Worm (Caenorhabditis elegans) whole organism, dauer: ENCODE data around the gene aakg-4.

Experiments
- unc-62 ChIP-seq: sonication (generic microtip); optimal IDR thresholded peaks from 2 replicates; lab custom pipeline; 2017; ENCODE audit warnings: missing biosample characterization, missing genetic modification reagents, missing genetic modification characterization

The aakg-4 gene

DNA sequence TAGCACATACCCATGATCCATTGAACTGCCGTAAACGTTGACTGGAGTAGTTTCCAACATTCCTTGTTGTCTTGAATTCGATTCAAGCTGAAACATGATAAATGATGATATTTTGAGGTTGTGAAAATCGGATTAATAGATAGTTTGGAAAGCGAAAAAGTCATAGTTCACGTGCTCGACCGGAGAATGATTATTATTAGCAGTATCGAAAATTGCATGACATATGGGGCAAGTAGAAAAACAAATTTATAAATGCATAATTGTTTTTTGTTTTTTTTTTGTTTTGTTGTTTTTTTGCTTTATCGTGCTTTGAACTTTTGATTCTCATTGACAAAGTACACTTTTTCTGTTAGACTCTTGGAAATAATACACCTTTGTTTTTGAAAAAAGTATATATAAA lies at the start of gene aakg-4:
Gene aakg-4 (minus strand): TSS at position 101 of the 400 bp plus-strand sequence.
- TF ChIP-seq unc-62 (GFP tag; lab: Kevin White, UChicago): no peak

DNA sequence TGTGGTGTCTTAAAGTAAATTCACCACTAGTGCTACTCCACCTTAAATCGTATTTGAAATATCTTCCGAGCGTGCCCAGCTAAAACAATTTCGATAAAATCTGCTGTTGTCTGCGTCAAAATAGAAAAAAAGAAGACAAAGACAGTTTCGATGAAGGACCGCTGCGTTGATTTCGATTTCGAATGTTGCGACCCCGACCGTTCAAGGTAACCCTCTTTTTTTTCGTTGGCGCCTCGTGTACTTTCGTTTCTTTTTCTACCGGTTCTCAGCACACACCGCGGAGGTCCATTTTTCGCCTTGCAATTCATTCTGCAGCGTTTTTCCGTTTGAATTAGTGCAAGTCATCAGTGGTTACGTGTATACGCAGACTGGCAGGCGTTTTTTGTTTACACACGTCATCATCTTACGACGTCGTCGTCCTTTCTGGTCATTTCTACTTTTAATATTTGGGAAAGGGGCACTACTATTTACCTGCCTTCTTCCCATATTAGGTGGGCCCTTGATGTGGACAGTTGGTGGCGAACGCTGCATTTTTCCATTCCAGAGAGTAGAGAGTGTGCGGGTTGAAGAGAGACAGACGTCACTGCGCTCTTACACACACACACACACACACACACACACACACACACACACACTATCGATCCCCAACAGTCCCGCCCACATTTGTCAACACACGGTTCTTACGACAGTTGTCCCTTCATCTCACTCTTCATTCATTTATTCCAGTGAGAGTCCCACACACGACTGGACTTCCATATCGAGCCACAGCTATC lies 49.1 kb upstream of the aakg-4 start:
- no peak for TF ChIP-seq unc-62 (GFP tag; lab: Kevin White, UChicago)

DNA sequence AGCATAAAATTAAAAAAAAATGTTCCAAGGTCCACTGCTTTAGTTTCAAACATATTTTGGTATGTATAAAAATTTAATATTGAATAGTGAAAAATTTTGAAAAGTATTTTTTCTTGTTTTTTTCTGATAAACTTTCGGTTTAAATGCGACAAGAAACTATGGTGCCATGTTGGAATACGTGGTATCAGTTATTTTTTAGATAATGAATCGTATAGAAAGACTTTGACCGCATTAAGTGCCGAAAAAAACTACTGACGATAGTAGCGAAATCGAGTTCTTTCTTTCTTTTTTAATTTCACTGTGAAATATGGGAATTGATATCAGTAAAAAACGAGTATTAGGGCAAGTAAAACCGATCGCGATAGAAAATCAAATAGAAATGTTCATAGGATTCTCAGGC lies 46.8 kb upstream of the aakg-4 start, which contains the start of gene T24D8.6:
Gene T24D8.6 (minus strand): TSS at position 101 of the 400 bp plus-strand sequence.
- TF ChIP-seq unc-62 (GFP tag; lab: Kevin White, UChicago): no peak

DNA sequence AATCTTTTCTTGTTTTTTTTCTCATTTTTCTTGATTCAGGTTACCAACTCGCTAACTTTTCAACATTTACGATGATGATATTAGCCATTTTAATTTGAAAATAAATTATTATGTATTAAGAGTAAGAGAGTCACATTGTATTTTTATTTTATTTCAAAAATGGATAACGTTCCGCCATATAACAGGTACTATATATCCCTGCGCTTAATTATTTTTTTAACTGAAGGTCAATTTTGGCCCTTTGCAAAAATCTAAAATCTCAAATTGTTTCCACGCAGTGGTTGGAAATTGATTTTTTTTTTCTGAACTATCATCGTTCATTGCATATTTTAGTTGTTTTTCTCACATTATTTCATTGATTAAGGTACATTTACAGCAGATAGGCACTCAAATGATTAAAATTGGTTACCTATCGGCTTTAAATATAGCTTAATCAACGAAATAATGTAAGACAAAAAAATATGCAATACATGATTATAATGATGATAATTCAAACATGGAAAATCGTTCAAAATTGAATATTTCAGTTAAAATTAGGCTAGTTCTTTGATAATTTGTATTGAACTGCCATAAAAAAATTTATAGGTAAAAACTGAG lies 45.7 kb upstream of the aakg-4 start:
- TF ChIP-seq unc-62 (GFP tag; lab: Kevin White, UChicago): no peak

DNA sequence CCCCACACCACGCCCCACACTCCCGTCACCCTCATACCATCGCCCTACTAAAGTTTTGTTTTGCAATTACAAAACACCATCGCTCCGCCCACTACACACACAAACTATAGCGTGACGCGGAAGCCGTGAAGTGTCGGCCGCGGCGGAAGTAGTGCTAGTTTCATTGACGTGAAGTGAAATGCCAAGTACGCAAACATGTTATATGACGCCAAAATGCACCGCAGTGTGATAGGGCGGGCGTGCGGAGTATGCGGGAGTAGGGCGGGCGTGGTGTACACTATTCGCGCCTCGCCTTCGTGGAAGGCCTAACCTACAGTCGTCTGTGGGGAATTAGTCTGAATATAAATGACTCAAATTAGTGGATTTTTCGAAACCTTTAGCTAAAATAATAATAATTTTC lies 43.7 kb upstream of the aakg-4 start:
- TF ChIP-seq unc-62 (GFP tag; lab: Kevin White, UChicago): no peak

DNA sequence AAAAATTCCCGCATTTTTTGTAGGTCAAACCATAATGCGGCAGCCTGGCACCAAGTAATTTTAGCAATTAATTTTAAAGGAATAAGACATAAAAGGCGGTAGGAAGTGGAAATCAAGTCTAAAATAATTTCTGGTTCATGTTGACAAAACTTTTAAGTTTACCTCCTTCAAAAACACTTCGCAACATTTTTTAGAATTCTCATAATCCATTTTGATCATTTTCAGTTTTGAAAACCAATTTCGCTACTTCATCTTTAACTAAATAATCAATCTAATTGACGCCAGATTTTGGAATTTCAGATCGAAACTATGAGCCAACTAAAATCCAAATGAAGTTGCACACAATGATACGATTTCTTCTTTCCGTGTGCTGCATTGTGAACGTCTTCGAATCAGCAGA lies 40.7 kb upstream of the aakg-4 start, which contains the start of gene lgc-40:
Gene lgc-40 (plus strand): TSS at position 301 of the 400 bp plus-strand sequence.
- TF ChIP-seq unc-62 (GFP tag; lab: Kevin White, UChicago): no peak

DNA sequence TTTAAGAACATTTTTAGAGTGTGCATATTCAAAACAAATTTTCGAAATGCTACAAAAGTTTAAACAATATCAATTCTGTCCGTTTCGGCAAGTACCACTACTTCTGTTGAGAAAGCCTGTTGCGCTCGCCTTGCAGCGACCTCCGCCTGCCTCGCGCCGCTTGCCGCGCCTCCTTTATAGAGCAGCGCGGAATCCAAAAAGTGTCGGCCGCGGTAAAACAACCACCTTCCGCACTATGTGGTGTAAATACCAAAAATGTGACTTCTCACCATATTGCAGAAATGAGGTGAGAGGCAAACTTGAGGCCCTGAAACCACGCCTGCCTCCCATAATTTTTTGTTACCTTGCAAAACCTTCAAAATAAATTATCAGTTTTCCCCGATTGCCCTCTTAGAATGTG lies 33.8 kb upstream of the aakg-4 start:
- TF ChIP-seq unc-62 (GFP tag; lab: Kevin White, UChicago): no peak

DNA sequence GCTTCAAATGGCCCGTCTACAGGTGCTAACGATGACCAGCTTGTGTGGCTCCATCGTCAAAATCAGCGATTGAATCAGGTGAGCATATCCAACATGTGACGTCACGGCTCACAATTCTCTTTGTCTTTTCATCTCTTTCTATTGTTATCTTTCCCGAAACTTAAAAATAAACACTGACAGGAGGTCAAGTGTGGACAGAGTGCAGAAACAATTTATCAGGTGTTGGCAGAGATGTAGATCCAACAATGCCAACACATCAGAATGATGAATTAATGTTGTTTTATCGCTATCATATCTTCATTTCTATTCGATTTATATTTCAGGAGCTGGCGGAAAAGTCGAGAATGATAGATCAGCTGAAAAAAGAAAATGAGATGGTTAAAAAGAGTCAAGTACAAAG lies 28.8 kb upstream of the aakg-4 start:
- no peak for TF ChIP-seq unc-62 (GFP tag; lab: Kevin White, UChicago)

DNA sequence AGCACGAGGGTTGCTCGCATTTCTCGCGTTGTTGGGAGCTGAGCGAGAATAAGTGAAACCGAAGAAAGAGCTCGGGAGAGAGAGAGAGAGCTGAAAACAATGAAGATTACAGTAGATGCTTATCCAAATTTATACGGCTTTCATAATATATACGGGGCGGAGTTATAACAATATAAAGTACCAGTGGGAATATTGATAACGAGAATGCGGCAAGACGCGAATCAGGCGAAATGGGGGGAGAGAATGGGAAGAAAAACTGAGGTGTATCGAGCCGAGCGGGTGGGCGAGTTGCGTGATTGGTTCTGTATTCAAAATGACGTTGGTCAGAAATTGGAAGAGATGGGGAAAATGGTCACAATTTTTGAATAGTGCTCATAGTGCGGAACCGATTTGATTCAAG lies 25.5 kb upstream of the aakg-4 start, which contains the start of gene nlp-2:
Gene nlp-2 (minus strand): TSS at position 101 of the 400 bp plus-strand sequence.
- TF ChIP-seq unc-62 (GFP tag; lab: Kevin White, UChicago): no peak

DNA sequence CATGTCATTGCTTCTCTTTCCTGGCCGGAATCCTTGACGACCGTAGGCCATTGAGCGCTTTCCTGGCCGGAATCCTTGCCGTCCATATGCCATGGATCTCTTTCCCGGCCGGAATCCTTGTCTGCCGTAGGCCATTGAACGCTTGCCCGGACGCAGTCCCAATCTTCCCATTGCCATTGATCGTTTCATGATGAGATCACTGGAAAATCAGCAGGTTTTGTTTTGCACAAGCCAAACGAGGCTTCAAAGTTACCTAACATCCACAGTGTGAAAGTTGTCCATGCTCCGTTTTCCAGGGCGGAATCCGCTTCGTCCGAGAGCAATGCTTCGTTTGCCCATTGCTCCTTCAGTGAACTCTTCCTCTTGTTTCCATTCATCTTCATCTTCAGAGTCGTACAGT lies 25.0 kb upstream of the aakg-4 start:
- TF ChIP-seq unc-62 (GFP tag; lab: Kevin White, UChicago): no peak

DNA sequence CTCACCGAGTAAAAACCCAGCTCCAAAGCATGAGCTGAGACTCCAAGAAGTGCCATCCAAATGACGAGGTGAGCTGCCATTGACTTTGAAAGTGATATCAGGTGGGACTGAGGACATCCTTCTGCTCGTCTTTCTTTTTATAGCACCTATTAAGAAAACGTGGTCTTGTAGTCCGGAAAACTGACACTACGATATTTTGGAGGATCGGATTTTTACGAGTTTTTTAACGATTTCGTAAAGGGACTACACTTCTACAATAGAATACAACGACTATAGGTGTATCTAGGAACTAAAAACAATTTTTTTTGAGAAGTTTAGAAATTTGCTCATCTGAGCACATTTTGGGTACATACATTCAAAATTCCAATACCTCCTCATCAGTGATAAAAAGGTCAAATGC lies 23.7 kb upstream of the aakg-4 start, which contains the start of gene nlp-23:
Gene nlp-23 (minus strand): TSS at position 101 of the 400 bp plus-strand sequence.
- TF ChIP-seq unc-62 (GFP tag; lab: Kevin White, UChicago): no peak

DNA sequence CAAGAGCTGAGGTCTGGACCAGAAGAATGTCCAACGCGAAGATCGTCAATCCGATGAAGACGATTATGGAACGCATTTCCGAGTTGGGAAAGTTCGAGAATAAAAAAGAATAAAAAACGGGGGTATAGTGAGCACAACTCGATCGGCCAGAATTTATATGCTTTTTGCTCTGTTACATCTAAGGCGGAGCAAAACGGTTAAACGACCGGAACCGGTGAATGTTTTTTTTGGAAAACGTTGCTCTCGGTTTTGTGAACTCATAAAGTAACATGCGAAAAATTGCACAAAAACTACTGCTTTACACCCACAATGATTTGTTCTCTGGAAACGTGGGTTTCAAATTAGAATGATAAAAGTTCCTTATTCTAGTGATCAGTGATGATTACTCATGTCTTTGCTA lies 22.9 kb upstream of the aakg-4 start, which contains the start of gene nlp-22:
Gene nlp-22 (minus strand): TSS at position 101 of the 400 bp plus-strand sequence.
- no peak for TF ChIP-seq unc-62 (GFP tag; lab: Kevin White, UChicago)

DNA sequence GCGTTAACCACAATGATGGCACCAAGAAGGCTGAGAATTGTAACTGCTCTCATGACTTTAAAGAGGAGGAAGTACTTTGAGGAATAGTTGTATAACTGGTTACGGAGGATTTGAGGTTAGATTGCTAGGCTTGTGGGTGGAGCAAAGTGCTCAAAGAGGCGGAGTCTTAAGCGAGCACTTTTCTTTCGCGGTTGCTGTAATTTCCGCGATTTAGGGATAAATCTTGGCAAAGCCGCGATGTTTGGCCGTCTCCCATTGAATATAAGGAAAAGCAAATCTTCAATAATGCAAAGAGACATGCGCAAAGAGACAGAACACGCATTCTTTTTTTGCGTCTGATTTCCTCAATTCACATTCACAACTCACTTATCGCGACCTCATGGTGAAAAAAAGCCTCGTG lies 19.1 kb upstream of the aakg-4 start, which contains the start of gene nlp-45:
Gene nlp-45 (minus strand): TSS at position 101 of the 400 bp plus-strand sequence.
- no peak for TF ChIP-seq unc-62 (GFP tag; lab: Kevin White, UChicago)

DNA sequence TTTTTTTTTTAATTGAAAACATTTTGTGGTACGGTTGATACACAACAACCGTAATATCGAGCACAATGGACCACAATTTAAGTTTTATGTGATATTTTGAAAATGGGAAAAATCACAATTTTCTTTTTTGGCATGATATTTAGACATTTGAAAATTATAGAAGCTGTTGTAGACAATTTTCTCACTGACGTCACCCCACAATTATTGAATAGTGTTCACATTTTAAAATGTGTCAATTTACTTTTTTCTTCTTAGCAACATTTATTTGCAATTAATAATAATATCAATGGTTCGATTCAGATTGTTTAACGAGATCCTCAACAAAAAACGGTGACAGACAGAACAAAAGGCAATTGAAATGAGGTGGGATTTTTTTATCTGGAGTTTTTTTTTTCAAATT lies 16.2 kb upstream of the aakg-4 start, which contains the start of gene T01B6.1:
Gene T01B6.1 (plus strand): TSS at position 301 of the 400 bp plus-strand sequence.
- TF ChIP-seq unc-62 (GFP tag; lab: Kevin White, UChicago): no peak

DNA sequence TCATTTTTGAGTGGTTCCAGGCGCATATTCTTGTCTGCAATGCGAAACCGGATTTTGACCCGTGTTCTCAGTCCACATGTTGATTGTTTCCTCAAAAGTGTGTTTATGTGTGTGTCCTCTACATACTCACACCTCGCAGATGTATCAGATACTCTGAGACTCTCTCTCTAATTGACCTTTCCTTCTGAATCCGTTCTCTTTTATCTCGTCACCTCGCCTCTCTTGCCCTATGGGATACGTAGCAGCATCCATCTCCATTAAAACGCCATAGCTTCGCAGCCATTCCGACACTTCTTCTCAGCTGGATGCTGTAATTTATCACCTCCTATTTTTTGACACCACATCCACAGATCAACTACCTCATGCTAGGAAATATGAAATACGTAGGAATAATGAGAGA lies 11.4 kb upstream of the aakg-4 start:
- TF ChIP-seq unc-62 (GFP tag; lab: Kevin White, UChicago): no peak

DNA sequence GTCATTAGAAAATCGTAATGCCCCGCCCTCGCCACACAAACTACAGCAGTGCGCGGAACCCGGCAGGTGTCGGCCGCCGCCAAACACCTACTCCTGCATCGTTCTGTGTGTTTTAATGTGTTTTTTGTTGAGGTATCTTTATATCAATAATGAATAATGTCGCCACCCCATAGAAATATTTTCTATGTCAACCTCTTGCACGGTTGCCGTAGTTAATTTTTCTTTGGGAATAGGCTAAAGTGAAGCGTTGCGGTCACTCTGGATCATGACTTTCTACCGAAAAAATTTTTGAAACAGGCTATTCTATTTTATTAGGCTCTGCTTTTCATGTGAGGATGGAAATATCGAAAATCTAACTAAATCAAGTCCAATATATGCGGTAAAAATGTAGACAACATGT lies 9.7 kb upstream of the aakg-4 start:
- TF ChIP-seq unc-62 (GFP tag; lab: Kevin White, UChicago): no peak
